Fruit fly (Drosophila melanogaster) whole organism, wandering third instar larva: ENCODE results near the gene CG2278.

Source experiments
- Abd-B ChIP-seq: fragments of >200 bp; optimal IDR thresholded peaks from 2 replicates; lab custom pipeline; 2017; ENCODE audit warnings: missing biosample characterization, missing genetic modification characterization
- CG32264 ChIP-seq: fragments of 200-800 bp; sonication (Bioruptor generic); optimal IDR thresholded peaks from 2 replicates; lab custom pipeline; 2016; ENCODE audit warnings: missing biosample characterization, missing genetic modification characterization
- CG9705 ChIP-seq: fragments of 200-800 bp; sonication (Bioruptor generic); optimal IDR thresholded peaks from 2 replicates; lab custom pipeline; 2018; ENCODE audit warnings: missing biosample characterization, mild to moderate bottlenecking, missing genetic modification characterization
- CrebA ChIP-seq: fragments of 200-800 bp; sonication (Bioruptor generic); optimal IDR thresholded peaks from 2 replicates; lab custom pipeline; 2016; ENCODE audit warnings: missing biosample characterization, mild to moderate bottlenecking, missing genetic modification characterization, borderline replicate concordance
- Dfd ChIP-seq: fragments of >200 bp; optimal IDR thresholded peaks from 2 replicates; lab custom pipeline; 2017; ENCODE audit warnings: missing biosample characterization, missing genetic modification characterization
- Dif ChIP-seq: fragments of 200-275, 200-300 bp; sonication (Bioruptor generic); optimal IDR thresholded peaks from 2 replicates; lab custom pipeline; 2018; ENCODE audit warnings: missing biosample characterization, missing genetic modification characterization; ENCODE audit not compliant: partially characterized antibody
- GATAd ChIP-seq: sonication (Bioruptor generic); optimal IDR thresholded peaks from 2 replicates; lab custom pipeline; 2016; ENCODE audit warnings: missing biosample characterization, missing genetic modification characterization
- HLH106 ChIP-seq: fragments of 200-800 bp; optimal IDR thresholded peaks from 3 replicates; lab custom pipeline; 2019; ENCODE audit warnings: missing biosample characterization, mild to moderate bottlenecking, missing genetic modification characterization, moderate library complexity
- Hnf4 ChIP-seq: fragments of 200-800 bp; sonication (Bioruptor generic); optimal IDR thresholded peaks from 2 replicates; lab custom pipeline; 2016; ENCODE audit warnings: missing biosample characterization, mild to moderate bottlenecking, missing genetic modification characterization
- Hr78 ChIP-seq: fragments of >200 bp; optimal IDR thresholded peaks from 2 replicates; lab custom pipeline; 2017; ENCODE audit warnings: missing biosample characterization, missing genetic modification characterization
- Jra ChIP-seq: sonication (Bioruptor generic); optimal IDR thresholded peaks from 2 replicates; lab custom pipeline; 2016; ENCODE audit warnings: missing biosample characterization, missing genetic modification characterization
- Mio ChIP-seq: sonication (Bioruptor generic); optimal IDR thresholded peaks from 2 replicates; lab custom pipeline; 2016; ENCODE audit warnings: missing biosample characterization, missing genetic modification characterization
- Myc ChIP-seq: fragments of >200 bp; optimal IDR thresholded peaks from 2 replicates; lab custom pipeline; 2017
- N ChIP-seq: fragments of >200 bp; optimal IDR thresholded peaks from 2 replicates; lab custom pipeline; 2018; ENCODE audit warnings: missing biosample characterization, missing external identifiers, missing genetic modification characterization
- OdsH ChIP-seq: fragments of 200-800 bp; sonication (Bioruptor generic); optimal IDR thresholded peaks from 2 replicates; lab custom pipeline; 2016; ENCODE audit warnings: missing biosample characterization, mild to moderate bottlenecking, missing genetic modification characterization
- Rel ChIP-seq, 2 experiments: fragments of 200-800 bp; sonication (Bioruptor generic) in 1 of 2; optimal IDR thresholded peaks; 2 replicates in 1 of 2; 3 replicates in 1 of 2; lab custom pipeline; 2016 to 2019; ENCODE audit warnings: mild to moderate bottlenecking in 2 of 2, missing biosample characterization in 2 of 2, missing genetic modification characterization in 2 of 2, moderate library complexity in 1 of 2
- Sp1 ChIP-seq: fragments of 200-800 bp; sonication (Bioruptor generic); optimal IDR thresholded peaks from 3 replicates; lab custom pipeline; 2019; ENCODE audit warnings: missing biosample characterization, mild to moderate bottlenecking, missing genetic modification characterization, moderate library complexity
- Vsx2 ChIP-seq: fragments of 200-300, 225-300 bp; sonication (Bioruptor generic); optimal IDR thresholded peaks from 2 replicates; lab custom pipeline; 2018; ENCODE audit warnings: missing biosample characterization, missing genetic modification characterization; ENCODE audit not compliant: partially characterized antibody
- dl ChIP-seq, 2 experiments: fragments of 175-275, 200-275 bp in 1 of 2; fragments of 200-275 bp in 1 of 2; sonication (Bioruptor generic); optimal IDR thresholded peaks; lab custom pipeline; 2018; ENCODE audit warnings: mild to moderate bottlenecking in 2 of 2, missing biosample characterization in 2 of 2, missing genetic modification characterization in 2 of 2, moderate library complexity in 2 of 2; ENCODE audit not compliant: partially characterized antibody in 2 of 2, insufficient read depth in 1 of 2
- dmrt93B ChIP-seq: fragments of 200-800 bp; sonication (Bioruptor generic); optimal IDR thresholded peaks from 2 replicates; lab custom pipeline; 2018; ENCODE audit warnings: missing biosample characterization, mild to moderate bottlenecking, missing genetic modification characterization
- dsf ChIP-seq: sonication (Bioruptor generic); optimal IDR thresholded peaks from 2 replicates; lab custom pipeline; 2016; ENCODE audit warnings: missing biosample characterization, missing genetic modification characterization, borderline replicate concordance
- ey ChIP-seq: fragments of 200-800 bp; sonication (Bioruptor generic); optimal IDR thresholded peaks from 2 replicates; lab custom pipeline; 2016; ENCODE audit warnings: missing biosample characterization, missing genetic modification characterization
- foxo ChIP-seq, 2 experiments: fragments of 200-800 bp; sonication (Bioruptor generic); optimal IDR thresholded peaks; 2 replicates in 1 of 2; 3 replicates in 1 of 2; lab custom pipeline; 2016 to 2017; ENCODE audit warnings: missing biosample characterization in 2 of 2, missing genetic modification characterization in 2 of 2
- fru ChIP-seq: fragments of 200-800 bp; sonication (Bioruptor generic); optimal IDR thresholded peaks from 3 replicates; lab custom pipeline; 2016; ENCODE audit warnings: missing biosample characterization, mild to moderate bottlenecking, missing genetic modification characterization
- h ChIP-seq: fragments of 200-800 bp; sonication (Bioruptor generic); optimal IDR thresholded peaks from 3 replicates; lab custom pipeline; 2016; ENCODE audit warnings: missing biosample characterization, mild to moderate bottlenecking, missing genetic modification characterization
- jim ChIP-seq: fragments of 175-275, 200-325 bp; sonication (Bioruptor generic); optimal IDR thresholded peaks from 2 replicates; lab custom pipeline; 2016; ENCODE audit warnings: missing biosample characterization, mild to moderate bottlenecking, missing genetic modification characterization
- lola ChIP-seq: fragments of >200 bp; optimal IDR thresholded peaks from 2 replicates; lab custom pipeline; 2017; ENCODE audit warnings: missing biosample characterization, missing genetic modification characterization
- pan ChIP-seq: fragments of >200 bp; optimal IDR thresholded peaks from 2 replicates; lab custom pipeline; 2017
- psq ChIP-seq: fragments of 200-800 bp; sonication (Bioruptor generic); optimal IDR thresholded peaks from 3 replicates; lab custom pipeline; 2017; ENCODE audit warnings: missing biosample characterization, mild to moderate bottlenecking, missing genetic modification characterization, moderate library complexity
- sage ChIP-seq: fragments of 200-800 bp; sonication (Bioruptor generic); optimal IDR thresholded peaks from 2 replicates; lab custom pipeline; 2016; ENCODE audit warnings: missing biosample characterization, mild to moderate bottlenecking, missing genetic modification characterization
- sv ChIP-seq: fragments of 200-800 bp; sonication (Bioruptor generic); optimal IDR thresholded peaks from 3 replicates; lab custom pipeline; 2016; ENCODE audit warnings: missing biosample characterization, missing genetic modification characterization
- usp ChIP-seq: fragments of >200 bp; optimal IDR thresholded peaks from 2 replicates; lab custom pipeline; 2017; ENCODE audit warnings: missing biosample characterization, missing genetic modification characterization
- woc ChIP-seq: sonication (Bioruptor generic); optimal IDR thresholded peaks from 2 replicates; lab custom pipeline; 2016; ENCODE audit warnings: missing biosample characterization, mild to moderate bottlenecking, missing genetic modification characterization

Gene CG2278

DNA sequence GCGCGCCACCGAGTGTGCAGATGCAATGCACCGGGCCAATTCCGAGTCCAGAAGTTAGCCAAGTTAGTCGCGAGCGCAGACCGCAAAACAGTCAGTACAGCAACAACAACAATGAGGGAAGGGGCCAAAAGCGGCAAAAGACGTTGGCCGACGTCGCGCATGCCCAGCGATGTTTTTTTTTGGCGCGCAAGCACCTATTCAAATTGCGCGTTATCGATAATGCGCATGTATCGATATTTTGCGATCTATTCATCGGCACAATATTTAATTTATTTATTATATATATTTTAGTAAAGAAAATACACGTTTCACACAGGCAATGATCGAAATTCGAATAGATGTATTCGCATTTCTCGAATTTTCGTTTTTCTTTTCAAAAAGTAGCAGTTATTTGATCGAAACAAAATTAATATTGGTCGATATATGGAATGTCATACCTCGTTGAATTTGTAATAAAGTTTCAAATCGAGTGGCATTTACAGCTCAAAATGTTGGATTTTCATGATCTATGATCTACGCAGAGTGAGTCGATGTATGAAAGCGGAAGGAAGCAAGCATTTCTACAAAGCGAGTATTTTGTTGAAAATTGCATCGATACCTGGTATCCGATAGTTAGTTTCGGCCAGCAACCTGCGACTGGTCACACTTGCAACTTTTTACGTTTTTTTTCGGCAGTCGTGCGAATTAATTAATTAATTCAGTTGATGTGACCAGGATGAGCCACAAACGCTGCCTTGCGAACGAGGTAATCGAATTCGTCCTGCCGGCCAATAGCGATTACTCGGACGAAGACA, 40.7 kb downstream of the CG2278 start, which contains the start of gene CG2116:
Gene CG2116, plus strand, starts transcription at position 609 of the 794 bp plus-strand sequence.
- TF ChIP-seq lola (GFP tag; lab: Kevin White, UChicago) (no peak), pan (lab: Kevin White, UChicago) (no peak), N (GFP tag; lab: Kevin White, UChicago) (no peak), Vsx2 (no peak), jim (GFP tag; lab: Kevin White, UChicago) (no peak), GATAd (GFP tag; lab: Kevin White, UChicago) (no peak), Mio (GFP tag; lab: Kevin White, UChicago) (no peak), Sp1 (GFP tag; lab: Kevin White, UChicago) (peak; percentile 13), h (GFP tag; lab: Kevin White, UChicago) (peak; percentile 3), psq (GFP tag; lab: Kevin White, UChicago) (no peak), foxo (GFP tag; optimal IDR thresholded peaks at IDR 0.05; lab: Kevin White, UChicago) (no peak), Myc (lab: Kevin White, UChicago) (peak; percentile 1), ey (GFP tag; lab: Kevin White, UChicago) (no peak), Hnf4 (GFP tag; lab: Kevin White, UChicago) (no peak), HLH106 (tag; lab: Kevin White, UChicago) (peak; percentile 1), CG32264 (GFP tag; lab: Kevin White, UChicago) (no peak), Abd-B (no peak), Rel (GFP tag; optimal IDR thresholded peaks at IDR 0.05; lab: Kevin White, UChicago) (no peak), Rel (tag; optimal IDR thresholded peaks at IDR 0.05; lab: Kevin White, UChicago) (no peak), Dfd (GFP tag; lab: Kevin White, UChicago) (no peak), CrebA (GFP tag; lab: Kevin White, UChicago) (no peak), Dif (GFP tag; lab: Kevin White, UChicago) (no peak), CG9705 (GFP tag; lab: Kevin White, UChicago) (no peak)

DNA sequence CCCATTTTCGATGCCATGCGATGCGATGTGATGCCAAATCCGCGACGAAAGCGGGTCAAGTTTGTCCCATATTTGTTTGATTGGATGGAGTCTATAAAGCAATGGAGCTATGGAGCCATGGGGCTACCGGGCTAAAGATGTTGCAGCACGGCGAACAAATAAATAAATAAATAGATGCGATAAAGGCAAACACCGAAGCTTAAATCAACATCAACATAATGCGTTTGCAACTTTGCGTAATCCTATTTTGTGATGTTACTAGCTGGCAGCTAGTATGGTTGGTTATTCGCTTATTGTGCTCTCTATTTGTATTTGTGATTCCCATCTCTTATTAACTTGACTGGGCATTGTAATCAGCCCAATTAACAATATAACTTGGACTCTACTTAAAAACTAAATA, 41.9 kb downstream of the CG2278 start:
- TF ChIP-seq CrebA (GFP tag; lab: Kevin White, UChicago) (no peak), Hr78 (no peak), dmrt93B (no peak), lola (GFP tag; lab: Kevin White, UChicago) (no peak), ey (GFP tag; lab: Kevin White, UChicago) (no peak), sage (no peak), Rel (GFP tag; optimal IDR thresholded peaks at IDR 0.05; lab: Kevin White, UChicago) (no peak), Rel (tag; optimal IDR thresholded peaks at IDR 0.05; lab: Kevin White, UChicago) (no peak), psq (GFP tag; lab: Kevin White, UChicago) (no peak), woc (no peak), Dif (GFP tag; lab: Kevin White, UChicago) (no peak), HLH106 (tag; lab: Kevin White, UChicago) (no peak), fru (no peak), Abd-B (no peak), CG9705 (GFP tag; lab: Kevin White, UChicago) (no peak), dl (GFP tag; optimal IDR thresholded peaks at IDR 0.05; lab: Kevin White, UChicago; ENCODE audit: insufficient read depth in 1 of 2, partially characterized antibody in 2 of 2) (no peak), jim (GFP tag; lab: Kevin White, UChicago) (no peak)

DNA sequence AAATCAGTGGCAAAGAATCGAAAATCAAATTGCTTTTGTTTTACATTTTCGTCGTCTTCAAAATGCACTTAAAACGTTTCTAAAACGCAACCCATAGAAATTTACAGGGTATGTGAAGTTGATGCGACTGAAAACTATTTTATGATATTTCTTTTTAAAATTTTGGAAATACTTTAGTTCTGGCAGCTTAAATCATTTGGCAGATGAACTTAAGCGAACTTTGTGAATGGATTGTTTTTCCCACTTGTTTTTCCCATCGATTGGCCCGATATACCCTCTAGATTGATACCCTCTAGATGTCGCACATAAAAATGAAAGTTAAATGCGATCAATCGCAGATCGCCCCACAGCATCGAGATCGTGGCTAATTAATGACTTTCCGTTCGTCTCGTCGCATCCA, 43.9 kb downstream of the CG2278 start:
- TF ChIP-seq HLH106 (tag; lab: Kevin White, UChicago), result no peak
- TF ChIP-seq sv (GFP tag; lab: Kevin White, UChicago), result peak; percentile 9

DNA sequence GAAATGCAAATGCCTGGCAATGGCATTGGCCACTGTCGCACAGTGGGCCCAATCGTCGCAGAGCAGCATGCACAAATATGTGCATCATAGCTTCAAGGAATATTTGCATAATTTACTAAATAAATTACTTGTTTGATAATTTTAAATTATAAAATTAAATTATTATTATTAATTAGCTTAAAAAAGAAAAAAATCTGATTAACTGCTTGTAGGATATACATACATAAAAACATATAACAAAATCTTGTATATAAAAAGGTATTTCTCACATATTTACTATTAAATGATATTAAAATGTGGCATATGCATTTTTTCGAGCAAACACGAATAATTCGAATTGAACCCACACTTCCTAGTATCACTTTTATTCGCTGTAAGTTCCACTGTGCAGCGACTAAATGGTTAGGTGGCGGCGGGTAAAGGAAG, 44.8 kb downstream of the CG2278 start:
- TF ChIP-seq usp (GFP tag; lab: Kevin White, UChicago) (no peak), Hnf4 (GFP tag; lab: Kevin White, UChicago) (no peak), foxo (GFP tag; optimal IDR thresholded peaks at IDR 0.05; lab: Kevin White, UChicago) (no peak), HLH106 (tag; lab: Kevin White, UChicago) (no peak), sv (GFP tag; lab: Kevin White, UChicago) (no peak), Dfd (GFP tag; lab: Kevin White, UChicago) (no peak), Rel (GFP tag; optimal IDR thresholded peaks at IDR 0.05; lab: Kevin White, UChicago) (no peak), Rel (tag; optimal IDR thresholded peaks at IDR 0.05; lab: Kevin White, UChicago) (no peak), sage (no peak), Sp1 (GFP tag; lab: Kevin White, UChicago) (no peak), Jra (GFP tag; lab: Kevin White, UChicago) (no peak), dsf (GFP tag; lab: Kevin White, UChicago) (no peak), Dif (GFP tag; lab: Kevin White, UChicago) (no peak), lola (GFP tag; lab: Kevin White, UChicago) (no peak), dl (GFP tag; optimal IDR thresholded peaks at IDR 0.05; lab: Kevin White, UChicago; ENCODE audit: insufficient read depth in 1 of 2, partially characterized antibody in 2 of 2) (no peak), CG32264 (GFP tag; lab: Kevin White, UChicago) (no peak), OdsH (no peak), woc (no peak), CrebA (GFP tag; lab: Kevin White, UChicago) (no peak)
